Fruit fly (Drosophila melanogaster): ENCODE measurements around the gene Mp.

DNA sequence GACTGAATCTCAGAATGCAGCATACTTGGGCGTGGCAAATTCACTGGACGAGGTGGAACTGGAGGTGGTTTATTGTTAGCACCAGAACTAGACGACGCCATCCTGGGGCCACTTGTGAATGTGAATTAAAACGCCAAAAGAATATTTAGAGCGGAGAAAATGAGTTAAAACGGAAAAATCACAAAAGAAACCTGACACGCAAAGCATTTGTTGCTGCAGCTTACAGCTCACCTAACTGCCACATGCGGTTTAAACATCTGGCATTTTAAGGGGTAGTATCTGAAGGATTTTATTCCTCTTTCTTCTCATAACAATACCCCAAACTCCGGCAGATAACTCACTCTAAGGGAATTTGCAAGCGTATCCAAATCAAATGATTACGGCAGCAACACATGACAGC lies 76.5 kb downstream of the Mp start, which contains the start of gene CG34030:
- TF ChIP-seq psq (optimal IDR thresholded peaks at IDR 0.05) (no peak), h (optimal IDR thresholded peaks at IDR 0.05) (no peak), ttk (optimal IDR thresholded peaks at IDR 0.05) (no peak)
